Worm (Caenorhabditis elegans) whole organism, late embryonic: ENCODE data around the gene cpg-9.

ENCODE experiments used
- C38D4.7 ChIP-seq: fragments of 200-800 bp; sonication (Bioruptor generic); optimal IDR thresholded peaks from 2 replicates; lab custom pipeline; 2018; ENCODE audit warnings: mild to moderate bottlenecking, missing genetic modification characterization, moderate library complexity, missing compliant biosample characterization
- F13H6.1 ChIP-seq: sonication (generic microtip); optimal IDR thresholded peaks from 2 replicates; lab custom pipeline; 2016; ENCODE audit warnings: missing genetic modification characterization, missing compliant biosample characterization
- ceh-34 ChIP-seq: sonication (generic microtip); optimal IDR thresholded peaks from 2 replicates; lab custom pipeline; 2016; ENCODE audit warnings: mild to moderate bottlenecking, missing genetic modification characterization, missing compliant biosample characterization
- ceh-45 ChIP-seq: fragments of 200-800 bp; sonication (Bioruptor generic); IDR thresholded peaks from 2 replicates; pipeline ENCODE4 v1.3.6; 2022; ENCODE audit warnings: missing genetic modification reagents, missing genetic modification characterization, missing compliant biosample characterization
- hlh-8 ChIP-seq: sonication (generic microtip); optimal IDR thresholded peaks from 2 replicates; lab custom pipeline; 2016; ENCODE audit warnings: missing genotype, missing genetic modification characterization, missing compliant biosample characterization
- nfya-1 ChIP-seq: sonication (generic microtip); optimal IDR thresholded peaks from 2 replicates; lab custom pipeline; 2017; ENCODE audit warnings: missing genetic modification characterization, mild to moderate bottlenecking, missing compliant biosample characterization, antibody characterized with exemption, moderate library complexity
- nhr-11 ChIP-seq: fragments of 150-350 bp; optimal IDR thresholded peaks from 2 replicates; lab custom pipeline; 2014; ENCODE audit warnings: missing biosample characterization, missing genetic modification characterization
- npax-4 ChIP-seq: sonication (generic microtip); optimal IDR thresholded peaks from 2 replicates; lab custom pipeline; 2016; ENCODE audit warnings: missing genetic modification characterization, missing compliant biosample characterization
- pha-4 ChIP-seq: fragments of 150-350 bp; optimal IDR thresholded peaks from 2 replicates; lab custom pipeline; 2018; ENCODE audit warnings: missing biosample characterization, missing genetic modification reagents, missing genetic modification characterization
- tbx-2 ChIP-seq: sonication (generic microtip); optimal IDR thresholded peaks from 2 replicates; lab custom pipeline; 2016; ENCODE audit warnings: missing genetic modification characterization, missing compliant biosample characterization
- ztf-16 ChIP-seq: sonication (generic microtip); optimal IDR thresholded peaks from 2 replicates; lab custom pipeline; 2017; ENCODE audit warnings: missing genetic modification characterization, missing compliant biosample characterization

ce11 chrIV:3101208-3101607 lies 31.2 kb upstream of the cpg-9 start:
- TF ChIP-seq hlh-8 (tag; lab: Kevin White, UChicago) (no peak), ceh-34 (tag; lab: Kevin White, UChicago) (no peak), pha-4 (tag; lab: Kevin White, UChicago) (no peak), tbx-2 (tag; lab: Kevin White, UChicago) (no peak), ztf-16 (tag; lab: Kevin White, UChicago) (no peak), F13H6.1 (tag; lab: Kevin White, UChicago) (no peak), npax-4 (tag; lab: Kevin White, UChicago) (no peak), ceh-45 (GFP tag; lab: Robert Waterston, UW) (no peak), nfya-1 (tag; lab: Kevin White, UChicago) (no peak), nhr-11 (tag; lab: Kevin White, UChicago) (no peak), C38D4.7 (no peak)
